Worm (Caenorhabditis elegans) whole organism, late embryonic: ENCODE data around the gene srxa-7.

Source experiments
- F13H6.1 ChIP-seq: sonication (generic microtip); optimal IDR thresholded peaks from 2 replicates; lab custom pipeline; 2016; ENCODE audit warnings: missing genetic modification characterization, missing compliant biosample characterization
- K02D7.2 ChIP-seq: sonication (generic microtip); optimal IDR thresholded peaks from 2 replicates; lab custom pipeline; 2017; ENCODE audit warnings: mild to moderate bottlenecking, missing genetic modification characterization, missing compliant biosample characterization
- T23F11.4 ChIP-seq: fragments of 200-800 bp; sonication (Bioruptor generic); optimal IDR thresholded peaks from 2 replicates; lab custom pipeline; 2018; ENCODE audit warnings: mild to moderate bottlenecking, missing genetic modification characterization, missing compliant biosample characterization
- ama-1 ChIP-seq: fragments of 150-350 bp; optimal IDR thresholded peaks from 2 replicates; lab custom pipeline; 2014
- ceh-19 ChIP-seq: fragments of 200-800 bp; sonication (Bioruptor generic); optimal IDR thresholded peaks from 2 replicates; lab custom pipeline; 2018; ENCODE audit warnings: mild to moderate bottlenecking, missing genetic modification characterization, missing compliant biosample characterization
- ceh-22 ChIP-seq: sonication (generic microtip); optimal IDR thresholded peaks from 2 replicates; lab custom pipeline; 2017; ENCODE audit warnings: missing biosample characterization, missing genetic modification characterization
- ceh-24 ChIP-seq: sonication (generic microtip); optimal IDR thresholded peaks from 2 replicates; lab custom pipeline; 2016; ENCODE audit warnings: mild to moderate bottlenecking, missing genetic modification characterization, missing compliant biosample characterization
- ceh-30 ChIP-seq: fragments of 150-350 bp; optimal IDR thresholded peaks from 2 replicates; lab custom pipeline; 2014; ENCODE audit warnings: missing biosample characterization, missing genetic modification characterization
- ceh-31 ChIP-seq: sonication (generic microtip); optimal IDR thresholded peaks from 2 replicates; lab custom pipeline; 2016; ENCODE audit warnings: missing genetic modification characterization, missing compliant biosample characterization
- ceh-45 ChIP-seq: fragments of 200-800 bp; sonication (Bioruptor generic); IDR thresholded peaks from 2 replicates; pipeline ENCODE4 v1.3.6; 2022; ENCODE audit warnings: missing genetic modification reagents, missing genetic modification characterization, missing compliant biosample characterization
- ceh-48 ChIP-seq: sonication (generic microtip); optimal IDR thresholded peaks from 2 replicates; lab custom pipeline; 2016; ENCODE audit warnings: missing genetic modification characterization, inconsistent platforms, missing compliant biosample characterization
- ceh-6 ChIP-seq: fragments of 200-800 bp; sonication (Bioruptor generic); optimal IDR thresholded peaks from 2 replicates; lab custom pipeline; 2018; ENCODE audit warnings: mild to moderate bottlenecking, missing genetic modification characterization, missing compliant biosample characterization
- ceh-9 ChIP-seq: sonication (generic microtip); optimal IDR thresholded peaks from 2 replicates; lab custom pipeline; 2016; ENCODE audit warnings: mild to moderate bottlenecking, missing genetic modification characterization, inconsistent platforms, missing compliant biosample characterization
- elt-4 ChIP-seq: sonication (generic microtip); optimal IDR thresholded peaks from 2 replicates; lab custom pipeline; 2016; ENCODE audit warnings: missing genetic modification characterization, missing compliant biosample characterization
- gmeb-2 ChIP-seq: sonication (generic microtip); optimal IDR thresholded peaks from 2 replicates; lab custom pipeline; 2016; ENCODE audit warnings: missing genetic modification characterization, inconsistent platforms, missing compliant biosample characterization
- hlh-13 ChIP-seq: fragments of 200-800 bp; sonication (Bioruptor generic); optimal IDR thresholded peaks from 2 replicates; lab custom pipeline; 2018; ENCODE audit warnings: mild to moderate bottlenecking, missing genetic modification characterization, missing compliant biosample characterization
- hlh-15 ChIP-seq: sonication (generic microtip); optimal IDR thresholded peaks from 2 replicates; lab custom pipeline; 2016; ENCODE audit warnings: missing genetic modification characterization, missing compliant biosample characterization
- hlh-8 ChIP-seq: sonication (generic microtip); optimal IDR thresholded peaks from 2 replicates; lab custom pipeline; 2016; ENCODE audit warnings: missing genotype, missing genetic modification characterization, missing compliant biosample characterization
- lim-6 ChIP-seq: sonication (generic microtip); optimal IDR thresholded peaks from 2 replicates; lab custom pipeline; 2016; ENCODE audit warnings: missing genetic modification characterization, missing compliant biosample characterization
- madf-2 ChIP-seq: sonication (generic microtip); optimal IDR thresholded peaks from 2 replicates; lab custom pipeline; 2017; ENCODE audit warnings: missing genetic modification characterization, missing compliant biosample characterization
- nhr-232 ChIP-seq: sonication (generic microtip); optimal IDR thresholded peaks from 2 replicates; lab custom pipeline; 2016; ENCODE audit warnings: missing genetic modification characterization, missing compliant biosample characterization
- npax-4 ChIP-seq: sonication (generic microtip); optimal IDR thresholded peaks from 2 replicates; lab custom pipeline; 2016; ENCODE audit warnings: missing genetic modification characterization, missing compliant biosample characterization
- odd-2 ChIP-seq: sonication (generic microtip); optimal IDR thresholded peaks from 2 replicates; lab custom pipeline; 2017; ENCODE audit warnings: antibody characterized with exemption, mild to moderate bottlenecking, missing genetic modification characterization, missing compliant biosample characterization
- pat-9 ChIP-seq: fragments of 200-800 bp; sonication (Bioruptor generic); optimal IDR thresholded peaks from 2 replicates; lab custom pipeline; 2018; ENCODE audit warnings: mild to moderate bottlenecking, missing genetic modification characterization, moderate library complexity, missing compliant biosample characterization
- pax-1 ChIP-seq: fragments of 150-350 bp; optimal IDR thresholded peaks from 2 replicates; lab custom pipeline; 2014; ENCODE audit warnings: missing biosample characterization, missing genetic modification characterization
- pha-2 ChIP-seq: sonication (generic microtip); optimal IDR thresholded peaks from 2 replicates; lab custom pipeline; 2017; ENCODE audit warnings: mild to moderate bottlenecking, missing genetic modification characterization, missing compliant biosample characterization
- pqm-1 ChIP-seq: sonication (generic microtip); optimal IDR thresholded peaks from 2 replicates; lab custom pipeline; 2016; ENCODE audit warnings: missing genetic modification characterization, missing compliant biosample characterization
- rnt-1 ChIP-seq: sonication (generic microtip); optimal IDR thresholded peaks from 2 replicates; lab custom pipeline; 2016; ENCODE audit warnings: missing genetic modification characterization, missing compliant biosample characterization
- sdc-2 ChIP-seq: sonication (generic microtip); optimal IDR thresholded peaks from 2 replicates; lab custom pipeline; 2016; ENCODE audit warnings: missing genotype, missing genetic modification characterization, missing compliant biosample characterization
- sox-2 ChIP-seq: fragments of 200-800 bp; sonication (Bioruptor generic); IDR thresholded peaks from 2 replicates; pipeline ENCODE4 v1.3.6; 2022; ENCODE audit warnings: missing genetic modification reagents, missing genetic modification characterization, missing compliant biosample characterization
- sox-4 ChIP-seq: sonication (generic microtip); optimal IDR thresholded peaks from 2 replicates; lab custom pipeline; 2017; ENCODE audit warnings: mild to moderate bottlenecking, missing genetic modification characterization, inconsistent platforms, missing compliant biosample characterization
- syd-9 ChIP-seq: sonication (generic microtip); optimal IDR thresholded peaks from 2 replicates; lab custom pipeline; 2016; ENCODE audit warnings: mild to moderate bottlenecking, missing genetic modification characterization, moderate library complexity, missing compliant biosample characterization
- tbx-2 ChIP-seq: sonication (generic microtip); optimal IDR thresholded peaks from 2 replicates; lab custom pipeline; 2016; ENCODE audit warnings: missing genetic modification characterization, missing compliant biosample characterization
- unc-3 ChIP-seq, 2 experiments: fragments of 200-800 bp in 1 of 2; sonication (Bioruptor generic) in 1 of 2; sonication (generic microtip) in 1 of 2; conservative IDR thresholded peaks in 1 of 2; optimal IDR thresholded peaks in 1 of 2; 2 replicates each; pipeline versions ENCODE4 v1.3.6 to Lab custom; 2016 to 2022; ENCODE audit warnings: missing compliant biosample characterization in 2 of 2, missing genetic modification characterization in 2 of 2, missing genetic modification reagents in 1 of 2
- unc-86 ChIP-seq: sonication (generic microtip); optimal IDR thresholded peaks from 2 replicates; lab custom pipeline; 2016; ENCODE audit warnings: missing genetic modification characterization, missing compliant biosample characterization
- zip-5 ChIP-seq: sonication (generic microtip); optimal IDR thresholded peaks from 2 replicates; lab custom pipeline; 2016; ENCODE audit warnings: missing genetic modification characterization, missing compliant biosample characterization
- ztf-16 ChIP-seq: sonication (generic microtip); optimal IDR thresholded peaks from 2 replicates; lab custom pipeline; 2017; ENCODE audit warnings: missing genetic modification characterization, missing compliant biosample characterization

Gene srxa-7

ce11 chrV:16307253-16307652, at the start of gene srxa-7:
Gene srxa-7 (plus strand): TSS chrV:16307553.
- TF ChIP-seq ama-1 (lab: Kevin White, UChicago) (no peak), hlh-15 (tag; lab: Kevin White, UChicago) (no peak), zip-5 (tag; lab: Kevin White, UChicago) (no peak), unc-3 (GFP tag; conservative IDR thresholded peaks at IDR 0.05; lab: Robert Waterston, UW) (no peak), unc-3 (tag; optimal IDR thresholded peaks at IDR 0.05; lab: Kevin White, UChicago) (no peak), sdc-2 (tag; lab: Kevin White, UChicago) (no peak), pha-2 (tag; lab: Kevin White, UChicago) (no peak), ztf-16 (tag; lab: Kevin White, UChicago) (no peak), sox-2 (GFP tag; lab: Robert Waterston, UW) (no peak), pqm-1 (tag; lab: Kevin White, UChicago) (no peak), ceh-31 (no peak), ceh-6 (GFP tag; lab: Kevin White, UChicago) (no peak), hlh-8 (tag; lab: Kevin White, UChicago) (no peak), T23F11.4 (no peak)

ce11 chrV:16258142-16258541, 49.2 kb upstream of the srxa-7 start, which contains the start of gene nhr-218:
Gene nhr-218 (plus strand): TSS chrV:16258442.
- no peak for TF ChIP-seq lim-6
- no peak for TF ChIP-seq K02D7.2 (tag; lab: Kevin White, UChicago)
- TF ChIP-seq sdc-2 (tag; lab: Kevin White, UChicago), result no peak
- no peak for TF ChIP-seq F13H6.1 (tag; lab: Kevin White, UChicago)
- TF ChIP-seq ceh-45, result no peak
- TF ChIP-seq, all 69 proteins: peak for 0

- TF ChIP-seq tbx-2 (tag; lab: Kevin White, UChicago) (no peak), ceh-19 (GFP tag; lab: Kevin White, UChicago) (no peak), syd-9 (tag; lab: Kevin White, UChicago) (no peak), sox-4 (tag; lab: Kevin White, UChicago) (no peak), unc-86 (tag; lab: Kevin White, UChicago) (no peak), ceh-9 (tag; lab: Kevin White, UChicago) (no peak), odd-2 (no peak), ceh-24 (tag; lab: Kevin White, UChicago) (no peak), pax-1 (tag; lab: Kevin White, UChicago) (no peak), elt-4 (no peak), madf-2 (tag; lab: Kevin White, UChicago) (no peak), ceh-48 (tag; lab: Kevin White, UChicago) (no peak), hlh-13 (GFP tag; lab: Kevin White, UChicago) (no peak), ceh-22 (tag; lab: Kevin White, UChicago) (no peak), hlh-8 (tag; lab: Kevin White, UChicago) (no peak), T23F11.4 (no peak), gmeb-2 (tag; lab: Kevin White, UChicago) (no peak)
Measured at ce11 chrV:16259684-16260083, 47.7 kb upstream of the srxa-7 start, which contains the start of gene nhr-127. Gene nhr-127 (plus strand): TSS chrV:16259984.

- TF ChIP-seq ceh-30 (no peak), K02D7.2 (tag; lab: Kevin White, UChicago) (no peak), ceh-22 (tag; lab: Kevin White, UChicago) (no peak), pha-2 (tag; lab: Kevin White, UChicago) (no peak), npax-4 (tag; lab: Kevin White, UChicago) (no peak), odd-2 (no peak), nhr-232 (no peak), rnt-1 (tag; lab: Kevin White, UChicago) (no peak), lim-6 (no peak), pat-9 (no peak)
Measured at ce11 chrV:16266514-16266913, 40.8 kb upstream of the srxa-7 start, which contains the start of gene T13F3.4. Gene T13F3.4 (minus strand): TSS chrV:16266614.
